Fruit fly (Drosophila melanogaster) whole organism, prepupa: ENCODE data around the gene CG43092.

Experiments used
- CG4318 ChIP-seq: fragments of 200-800 bp; sonication (Bioruptor generic); optimal IDR thresholded peaks from 3 replicates; lab custom pipeline; 2017; ENCODE audit warnings: missing biosample characterization, mild to moderate bottlenecking, missing genetic modification characterization
- Gug ChIP-seq: fragments of 200-800 bp; sonication (Bioruptor generic); IDR thresholded peaks from 2 replicates; pipeline ENCODE4 v1.3.6; 2022; ENCODE audit warnings: missing biosample characterization, missing genetic modification characterization
- Hr38 ChIP-seq: sonication (Bioruptor generic); optimal IDR thresholded peaks from 2 replicates; lab custom pipeline; 2016; ENCODE audit warnings: missing biosample characterization, missing genetic modification characterization
- fd59A ChIP-seq: fragments of 200-800 bp; sonication (Bioruptor generic); optimal IDR thresholded peaks from 2 replicates; lab custom pipeline; 2017; ENCODE audit warnings: missing biosample characterization, mild to moderate bottlenecking, missing genetic modification characterization, missing genetic modification reagents

dm6 chr3R:22748956-22749355 is 20.5 kb downstream of the CG43092 start, which contains the start of gene CG31139:
- TF ChIP-seq CG4318 (GFP tag; lab: Kevin White, UChicago) (no peak), fd59A (GFP tag; lab: Kevin White, UChicago) (no peak), Hr38 (GFP tag; lab: Kevin White, UChicago) (no peak), Gug (GFP tag; lab: Robert Waterston, UW) (no peak)
